Fruit fly (Drosophila melanogaster) whole organism, embryonic: Measurements from ENCODE around the gene IntS2.

Experiments
- Abd-B ChIP-seq: fragments of 200-800 bp; sonication (Bioruptor generic); optimal IDR thresholded peaks from 2 replicates; lab custom pipeline; 2018; ENCODE audit warnings: missing biosample characterization, mild to moderate bottlenecking, missing genetic modification characterization, moderate library complexity
- Adf1 ChIP-seq: fragments of 200-800 bp; sonication (Bioruptor generic); IDR thresholded peaks from 2 replicates; pipeline ENCODE4 v1.3.6; 2022; ENCODE audit warnings: missing biosample characterization, missing genetic modification characterization
- CG10147 ChIP-seq: fragments of 200-800 bp; sonication (Bioruptor generic); optimal IDR thresholded peaks from 2 replicates; lab custom pipeline; 2019; ENCODE audit warnings: missing biosample characterization, mild to moderate bottlenecking, missing genetic modification characterization, moderate library complexity
- CG10959 ChIP-seq: fragments of 200-800 bp; sonication (Bioruptor generic); IDR thresholded peaks from 2 replicates; pipeline ENCODE4 v1.3.6; 2022; ENCODE audit warnings: missing biosample characterization, missing genetic modification characterization
- CG11695 ChIP-seq: fragments of 200-800 bp; sonication (Bioruptor generic); IDR thresholded peaks from 3 replicates; pipeline ENCODE4 v1.3.6; 2022; ENCODE audit warnings: missing biosample characterization, missing genetic modification characterization
- CG12071 ChIP-seq: fragments of 200-800 bp; sonication (Bioruptor generic); optimal IDR thresholded peaks from 3 replicates; lab custom pipeline; 2018; ENCODE audit warnings: missing biosample characterization, mild to moderate bottlenecking, missing genetic modification characterization
- CG12155 ChIP-seq: fragments of 200-800 bp; sonication (Bioruptor generic); optimal IDR thresholded peaks from 3 replicates; lab custom pipeline; 2016; ENCODE audit warnings: missing biosample characterization, missing genetic modification characterization
- CG14965 ChIP-seq: fragments of 200-800 bp; sonication (Bioruptor generic); optimal IDR thresholded peaks from 2 replicates; lab custom pipeline; 2016; ENCODE audit warnings: missing biosample characterization, missing genetic modification characterization, borderline replicate concordance
- CG15601 ChIP-seq: fragments of 200-800 bp; sonication (Bioruptor generic); optimal IDR thresholded peaks from 3 replicates; lab custom pipeline; 2019; ENCODE audit warnings: missing biosample characterization, mild to moderate bottlenecking, missing genetic modification characterization, moderate library complexity
- CG15696 ChIP-seq: fragments of 200-800 bp; sonication (Bioruptor generic); optimal IDR thresholded peaks from 2 replicates; lab custom pipeline; 2019; ENCODE audit warnings: missing biosample characterization, mild to moderate bottlenecking, missing genetic modification characterization, moderate library complexity
- CG1603 ChIP-seq: fragments of 200-800 bp; sonication (Bioruptor generic); optimal IDR thresholded peaks from 2 replicates; lab custom pipeline; 2019; ENCODE audit warnings: missing biosample characterization, mild to moderate bottlenecking, missing genetic modification characterization, moderate library complexity
- CG2129 ChIP-seq: fragments of 200-800 bp; sonication (Bioruptor generic); IDR thresholded peaks from 2 replicates; pipeline ENCODE4 v1.3.6; 2022; ENCODE audit warnings: missing biosample characterization, missing genetic modification characterization; ENCODE audit not compliant: partially characterized antibody
- CG2712 ChIP-seq: fragments of 200-800 bp; optimal IDR thresholded peaks from 3 replicates; lab custom pipeline; 2019; ENCODE audit warnings: missing biosample characterization, mild to moderate bottlenecking, missing genetic modification characterization, moderate library complexity
- CG2889 ChIP-seq: fragments of 200-800 bp; sonication (Bioruptor generic); IDR thresholded peaks from 3 replicates; pipeline ENCODE4 v1.3.6; 2022; ENCODE audit warnings: missing biosample characterization, missing genetic modification characterization
- CG3065 ChIP-seq: fragments of 200-800 bp; sonication (Bioruptor generic); optimal IDR thresholded peaks from 2 replicates; lab custom pipeline; 2016; ENCODE audit warnings: missing biosample characterization, missing genetic modification characterization
- CG32767 ChIP-seq: fragments of 200-800 bp; sonication (Bioruptor generic); IDR thresholded peaks from 2 replicates; pipeline ENCODE4 v1.3.6; 2022; ENCODE audit warnings: missing biosample characterization, missing genetic modification characterization
- CG3726 ChIP-seq: fragments of 200-800 bp; sonication (Bioruptor generic); IDR thresholded peaks from 3 replicates; pipeline ENCODE4, ENCODE4 v1.3.6; 2022; ENCODE audit warnings: missing biosample characterization, missing genetic modification characterization
- CG7745 ChIP-seq: fragments of 200-800 bp; sonication (Bioruptor generic); optimal IDR thresholded peaks from 2 replicates; lab custom pipeline; 2018; ENCODE audit warnings: missing biosample characterization, mild to moderate bottlenecking, missing genetic modification characterization, moderate library complexity
- CG8765 ChIP-seq: fragments of 200-800 bp; sonication (Bioruptor generic); IDR thresholded peaks from 2 replicates; pipeline ENCODE4 v1.3.6; 2022; ENCODE audit warnings: missing biosample characterization, missing genetic modification characterization
- CG9437 ChIP-seq: fragments of 200-800 bp; sonication (Bioruptor generic); optimal IDR thresholded peaks from 2 replicates; lab custom pipeline; 2018; ENCODE audit warnings: missing biosample characterization, mild to moderate bottlenecking, missing genetic modification characterization
- CTCF ChIP-seq: fragments of 200-800 bp; sonication (Bioruptor generic); optimal IDR thresholded peaks from 2 replicates; lab custom pipeline; 2017; ENCODE audit warnings: missing biosample characterization, mild to moderate bottlenecking, missing genetic modification characterization, moderate library complexity
- Dll ChIP-seq: fragments of 200-800 bp; sonication (Bioruptor generic); IDR thresholded peaks from 4 replicates; pipeline ENCODE4 v1.3.6; 2022; ENCODE audit warnings: missing biosample characterization, missing genetic modification characterization; ENCODE audit not compliant: partially characterized antibody
- Dp ChIP-seq: fragments of 200-800 bp; sonication (Bioruptor generic); optimal IDR thresholded peaks from 2 replicates; lab custom pipeline; 2018; ENCODE audit warnings: missing biosample characterization, mild to moderate bottlenecking, missing genetic modification characterization, moderate library complexity
- Ets97D ChIP-seq: fragments of 200-800 bp; sonication (Bioruptor generic); optimal IDR thresholded peaks from 3 replicates; lab custom pipeline; 2016; ENCODE audit warnings: missing biosample characterization, missing genetic modification characterization
- HHEX ChIP-seq: fragments of 200-800 bp; sonication (Bioruptor generic); optimal IDR thresholded peaks from 3 replicates; lab custom pipeline; 2017; ENCODE audit warnings: missing biosample characterization, mild to moderate bottlenecking, missing genetic modification characterization, missing genetic modification reagents
- Hmx ChIP-seq: fragments of 200-800 bp; sonication (Bioruptor generic); optimal IDR thresholded peaks from 2 replicates; lab custom pipeline; 2016; ENCODE audit warnings: missing biosample characterization, missing genetic modification characterization
- NFAT ChIP-seq: fragments of 200-800 bp; sonication (Bioruptor generic); IDR thresholded peaks from 2 replicates; pipeline ENCODE4 v1.3.6; 2022; ENCODE audit warnings: missing biosample characterization, missing genetic modification characterization
- NK7.1 ChIP-seq: fragments of 200-800 bp; sonication (Bioruptor generic); optimal IDR thresholded peaks from 3 replicates; lab custom pipeline; 2016; ENCODE audit warnings: missing biosample characterization, missing genetic modification characterization
- Neu2 ChIP-seq: fragments of 200-800 bp; sonication (Bioruptor generic); optimal IDR thresholded peaks from 3 replicates; lab custom pipeline; 2016; ENCODE audit warnings: missing biosample characterization, missing genetic modification characterization, borderline replicate concordance
- Nf-YC ChIP-seq: fragments of 200-800 bp; optimal IDR thresholded peaks from 3 replicates; lab custom pipeline; 2019; ENCODE audit warnings: missing biosample characterization, mild to moderate bottlenecking, missing genetic modification characterization, moderate library complexity
- Pdp1 ChIP-seq, 2 experiments: fragments of 200-800 bp; sonication (Bioruptor generic); optimal IDR thresholded peaks; 3 replicates each; lab custom pipeline; 2016; ENCODE audit warnings: missing biosample characterization in 2 of 2, missing genetic modification characterization in 2 of 2, mild to moderate bottlenecking in 1 of 2, moderate library complexity in 1 of 2
- Ptx1 ChIP-seq: fragments of 200-800 bp; sonication (Bioruptor generic); IDR thresholded peaks from 2 replicates; pipeline ENCODE4 v1.3.6; 2022; ENCODE audit warnings: missing biosample characterization, missing genetic modification characterization
- Rfx ChIP-seq: fragments of 200-800 bp; sonication (Bioruptor generic); IDR thresholded peaks from 2 replicates; pipeline ENCODE4 v1.3.6; 2022; ENCODE audit warnings: missing biosample characterization, missing genetic modification characterization
- Side ChIP-seq: fragments of 200-800 bp; sonication (Bioruptor generic); optimal IDR thresholded peaks from 2 replicates; lab custom pipeline; 2016; ENCODE audit warnings: missing biosample characterization, missing genetic modification characterization
- Tbp ChIP-seq: fragments of >200 bp; optimal IDR thresholded peaks from 2 replicates; lab custom pipeline; 2018; ENCODE audit warnings: missing biosample characterization, missing genetic modification characterization
- ara ChIP-seq: fragments of 200-800 bp; sonication (Bioruptor generic); IDR thresholded peaks from 2 replicates; pipeline ENCODE4 v1.3.6; 2022; ENCODE audit warnings: missing biosample characterization, missing genetic modification characterization
- chif ChIP-seq, 2 experiments: fragments of 200-800 bp; sonication (Bioruptor generic); optimal IDR thresholded peaks; 3 replicates each; lab custom pipeline; 2016; ENCODE audit warnings: missing biosample characterization in 2 of 2, missing genetic modification characterization in 2 of 2
- fd102C ChIP-seq: fragments of 200-800 bp; sonication (Bioruptor generic); optimal IDR thresholded peaks from 2 replicates; lab custom pipeline; 2018; ENCODE audit warnings: missing biosample characterization, mild to moderate bottlenecking, missing genetic modification characterization, moderate library complexity
- knrl ChIP-seq: fragments of 200-800 bp; sonication (Bioruptor generic); IDR thresholded peaks from 3 replicates; pipeline ENCODE4 v1.3.6; 2022; ENCODE audit warnings: missing biosample characterization, missing genetic modification characterization; ENCODE audit not compliant: partially characterized antibody
- lov ChIP-seq, 2 experiments: fragments of 200-800 bp in 1 of 2; fragments of >200 bp in 1 of 2; sonication (Bioruptor generic) in 1 of 2; IDR thresholded peaks in 1 of 2; optimal IDR thresholded peaks in 1 of 2; 2 replicates in 1 of 2; 3 replicates in 1 of 2; pipeline versions ENCODE4 v1.3.6 to Lab custom; 2017 to 2022; ENCODE audit warnings: missing biosample characterization in 1 of 2, missing genetic modification characterization in 1 of 2
- pb ChIP-seq: fragments of 200-800 bp; sonication (Bioruptor generic); optimal IDR thresholded peaks from 3 replicates; lab custom pipeline; 2016; ENCODE audit warnings: missing biosample characterization, missing genetic modification characterization
- prd ChIP-seq, 3 experiments: fragments of >200 bp in 2 of 3; fragments of 200-800 bp in 1 of 3; sonication (Bioruptor generic) in 1 of 3; optimal IDR thresholded peaks in 2 of 3; IDR thresholded peaks in 1 of 3; 2 replicates in 2 of 3; 3 replicates in 1 of 3; pipeline versions ENCODE4 v1.3.6 to Lab custom; 2017 to 2022; ENCODE audit warnings: missing biosample characterization in 1 of 3, missing genetic modification characterization in 1 of 3
- rib ChIP-seq: fragments of 200-800 bp; sonication (Bioruptor generic); IDR thresholded peaks from 2 replicates; pipeline ENCODE4 v1.3.6; 2022; ENCODE audit warnings: missing biosample characterization, missing genetic modification characterization
- so ChIP-seq: fragments of 200-800 bp; sonication (Bioruptor generic); IDR thresholded peaks from 3 replicates; pipeline ENCODE4 v1.3.6; 2022; ENCODE audit warnings: missing biosample characterization, missing genetic modification characterization
- sr ChIP-seq: fragments of 200-800 bp; sonication (Bioruptor generic); IDR thresholded peaks from 3 replicates; pipeline ENCODE4 v1.3.6; 2022; ENCODE audit warnings: missing biosample characterization, missing genetic modification characterization
- stc ChIP-seq: fragments of 200-800 bp; sonication (Bioruptor generic); IDR thresholded peaks from 2 replicates; pipeline ENCODE4 v1.3.6; 2022; ENCODE audit warnings: missing biosample characterization, missing genetic modification characterization
- tin ChIP-seq: fragments of 200-800 bp; sonication (Bioruptor generic); optimal IDR thresholded peaks from 3 replicates; lab custom pipeline; 2016; ENCODE audit warnings: missing biosample characterization, missing genetic modification characterization
- tio ChIP-seq: fragments of 200-800 bp; sonication (Bioruptor generic); optimal IDR thresholded peaks from 2 replicates; lab custom pipeline; 2017; ENCODE audit warnings: missing biosample characterization, missing genetic modification characterization, inconsistent platforms
- tna ChIP-seq: fragments of 200-800 bp; sonication (Bioruptor generic); IDR thresholded peaks from 2 replicates; pipeline ENCODE4 v1.3.6; 2022; ENCODE audit warnings: missing biosample characterization, missing genetic modification characterization; ENCODE audit not compliant: partially characterized antibody
- twi ChIP-seq: fragments of 200-800 bp; optimal IDR thresholded peaks from 2 replicates; lab custom pipeline; 2019; ENCODE audit warnings: missing biosample characterization, mild to moderate bottlenecking, missing genetic modification characterization, moderate library complexity
- unpg ChIP-seq: fragments of 200-800 bp; sonication (Bioruptor generic); optimal IDR thresholded peaks from 3 replicates; lab custom pipeline; 2018; ENCODE audit warnings: missing biosample characterization, mild to moderate bottlenecking, missing genetic modification characterization, moderate library complexity

The IntS2 gene

dm6 chrX:17636001-17636400 is 20.6 kb downstream of the IntS2 start, which contains the start of the genes CG8289 and CG5800 (continued):
- TF ChIP-seq Pdp1 (GFP tag; optimal IDR thresholded peaks at IDR 0.05; lab: Kevin White, UChicago) (no peak), CG15601 (tag; lab: Kevin White, UChicago) (no peak), Side (no peak), NFAT (GFP tag; lab: Robert Waterston, UW) (no peak), prd (optimal IDR thresholded peaks at IDR 0.05; lab: Kevin White, UChicago) (no peak), prd (GFP tag; IDR thresholded peaks at IDR 0.05; lab: Robert Waterston, UW) (no peak), ara (GFP tag; lab: Robert Waterston, UW) (no peak), sr (GFP tag; lab: Robert Waterston, UW) (no peak), lov (optimal IDR thresholded peaks at IDR 0.05; lab: Kevin White, UChicago) (no peak), lov (GFP tag; IDR thresholded peaks at IDR 0.05; lab: Robert Waterston, UW) (no peak), CG15696 (tag; lab: Kevin White, UChicago) (peak; percentile 20), Tbp (no peak), tna (GFP tag; lab: Robert Waterston, UW) (no peak), CG8765 (GFP tag; lab: Robert Waterston, UW) (no peak), CG2889 (GFP tag; lab: Robert Waterston, UW) (no peak), CG11695 (no peak), CG12071 (GFP tag; lab: Kevin White, UChicago) (no peak), so (GFP tag; lab: Robert Waterston, UW) (no peak), CG7745 (tag; lab: Kevin White, UChicago) (no peak), knrl (GFP tag; lab: Robert Waterston, UW) (peak; percentile 68), Dp (GFP tag; lab: Kevin White, UChicago) (peak; percentile 49), CG2712 (tag; lab: Kevin White, UChicago) (peak; percentile 63), CG10959 (GFP tag; lab: Robert Waterston, UW) (no peak), Ptx1 (GFP tag; lab: Robert Waterston, UW) (0 out of 2 replicates have a peak, but pooled peaks have one; percentile 15), Rfx (GFP tag; lab: Robert Waterston, UW) (no peak), CTCF (GFP tag; lab: Kevin White, UChicago) (no peak), NK7.1 (GFP tag; lab: Kevin White, UChicago) (no peak), chif (GFP tag; optimal IDR thresholded peaks at IDR 0.05; lab: Kevin White, UChicago) (no peak), Adf1 (GFP tag; lab: Robert Waterston, UW) (no peak), tin (GFP tag; lab: Kevin White, UChicago) (peak; percentile 4), CG3065 (GFP tag; lab: Kevin White, UChicago) (no peak), Nf-YC (no peak), stc (GFP tag; lab: Robert Waterston, UW) (no peak), tio (GFP tag; lab: Kevin White, UChicago) (no peak), CG10147 (GFP tag; lab: Kevin White, UChicago) (peak; percentile 29), CG12155 (peak; percentile 15), HHEX (GFP tag; lab: Kevin White, UChicago) (no peak), Ets97D (GFP tag; lab: Kevin White, UChicago) (peak; percentile 19), Dll (GFP tag; lab: Robert Waterston, UW) (peak; percentile 80), Hmx (GFP tag; lab: Kevin White, UChicago) (no peak), CG14965 (no peak), pb (no peak), CG1603 (tag; lab: Kevin White, UChicago) (no peak), twi (no peak), CG3726 (GFP tag; lab: Robert Waterston, UW) (no peak), fd102C (no peak), CG9437 (no peak), CG2129 (peak; percentile 45; the same call in 1 of the 2 replicates), Abd-B (GFP tag; lab: Kevin White, UChicago) (no peak), Neu2 (GFP tag; lab: Kevin White, UChicago) (no peak), CG32767 (GFP tag; lab: Robert Waterston, UW) (no peak), unpg (no peak), rib (GFP tag; lab: Robert Waterston, UW) (no peak)
